Worm (Caenorhabditis elegans): ENCODE measurements around the gene C05C10.5.

The C05C10.5 gene

ce11 chrII:9989533-9989932 lies 50.7 kb downstream of the C05C10.5 start:
- TF ChIP-seq ceh-18 (tag; optimal IDR thresholded peaks at IDR 0.05) (peak; percentile 11), ceh-24 (tag; optimal IDR thresholded peaks at IDR 0.05) (no peak), ahr-1 (tag; optimal IDR thresholded peaks at IDR 0.05) (no peak)
